Fruit fly (Drosophila melanogaster) whole organism: ENCODE data around the gene wrm2.

Experiments used
- CG8478 ChIP-seq: fragments of >200 bp; optimal IDR thresholded peaks from 2 replicates; lab custom pipeline; 2018; ENCODE audit warnings: inconsistent platforms
- Dll ChIP-seq: fragments of >200 bp; optimal IDR thresholded peaks from 2 replicates; lab custom pipeline; 2017
- EcR ChIP-seq, 2 experiments: fragments of >200 bp; optimal IDR thresholded peaks; 2 replicates each; lab custom pipeline; 2017; ENCODE audit warnings: missing biosample characterization in 2 of 2, missing genetic modification characterization in 2 of 2, missing genetic modification reagents in 2 of 2
- pan ChIP-seq: fragments of >200 bp; optimal IDR thresholded peaks from 2 replicates; lab custom pipeline; 2017
- psq ChIP-seq: fragments of >200 bp; optimal IDR thresholded peaks from 2 replicates; lab custom pipeline; 2017
- usp ChIP-seq: fragments of >200 bp; optimal IDR thresholded peaks from 2 replicates; lab custom pipeline; 2017; ENCODE audit warnings: missing biosample characterization, missing genetic modification characterization, mixed read lengths

Gene wrm2

DNA sequence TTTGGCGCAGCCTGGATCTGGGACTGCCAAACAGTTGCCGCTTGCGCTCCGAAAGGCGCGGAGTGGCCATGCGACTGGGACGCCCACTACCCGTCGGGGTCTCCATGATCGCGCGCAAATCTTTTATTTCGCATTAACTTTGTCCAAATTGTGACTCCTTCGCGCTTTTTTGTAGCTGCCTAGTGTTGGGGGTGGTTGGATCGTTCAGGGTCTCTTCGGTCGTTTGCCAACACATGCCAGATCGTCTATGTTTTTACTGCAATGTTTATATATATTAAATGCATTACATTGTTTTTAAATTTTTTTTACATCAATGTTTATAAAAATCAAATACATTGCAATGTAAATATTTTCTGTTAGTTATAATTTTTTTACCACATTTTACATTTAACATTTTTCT is 3.8 kb upstream of the wrm2 start:
- TF ChIP-seq CG8478 (lab: Kevin White, UChicago), result no peak
- no peak for TF ChIP-seq EcR (GFP tag; optimal IDR thresholded peaks at IDR 0.05; lab: Kevin White, UChicago)
- no peak for TF ChIP-seq Dll (lab: Kevin White, UChicago)
- no peak for TF ChIP-seq usp (GFP tag; lab: Kevin White, UChicago)
- no peak for TF ChIP-seq psq (lab: Kevin White, UChicago)
- TF ChIP-seq pan, result no peak

DNA sequence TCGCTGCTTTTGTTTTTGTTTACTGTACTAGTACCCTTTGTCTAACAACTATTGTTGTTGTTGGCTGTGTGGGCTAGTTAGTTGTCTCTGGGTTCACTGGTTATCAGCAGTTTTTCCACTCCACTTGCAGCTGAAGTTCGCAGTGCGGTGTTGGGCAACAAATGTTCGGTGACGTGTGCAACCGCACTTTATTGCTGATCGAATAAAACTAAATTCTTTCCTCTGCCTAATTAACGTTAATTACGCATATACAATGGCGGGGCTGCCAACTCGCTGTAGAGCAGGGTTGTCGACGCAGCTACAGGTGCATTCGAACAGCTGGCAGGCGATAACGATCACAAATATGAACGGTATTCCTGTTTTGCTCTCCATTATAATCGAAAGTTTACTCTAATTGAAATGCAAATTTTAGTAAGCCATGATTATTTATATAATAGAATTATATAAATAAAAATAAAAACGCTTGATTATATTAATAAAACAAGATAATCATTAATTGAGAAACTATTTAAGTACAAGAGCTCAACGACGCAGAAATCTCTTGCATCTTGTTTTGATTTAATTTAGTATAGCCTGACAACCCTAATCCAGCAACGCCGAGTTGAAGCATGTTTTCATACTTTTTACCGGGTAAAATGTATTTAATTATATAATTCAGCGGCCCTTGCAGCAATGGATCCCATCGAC is 6.3 kb downstream of the wrm2 start, which contains the start of the genes mrva, CG42307 and mus312:
TSS of gene mrva (minus strand) at position 276 of the 687 bp plus-strand sequence.
TSS of gene CG42307 (plus strand) at position 566 of the 687 bp plus-strand sequence.
TSS of gene mus312 (plus strand) at position 566 of the 687 bp plus-strand sequence.
- TF ChIP-seq CG8478 (lab: Kevin White, UChicago), result no peak
- TF ChIP-seq usp (GFP tag; lab: Kevin White, UChicago), result no peak
- TF ChIP-seq psq (lab: Kevin White, UChicago), result no peak
- no peak for TF ChIP-seq pan
- TF ChIP-seq EcR (GFP tag; optimal IDR thresholded peaks at IDR 0.05; lab: Kevin White, UChicago), result no peak

DNA sequence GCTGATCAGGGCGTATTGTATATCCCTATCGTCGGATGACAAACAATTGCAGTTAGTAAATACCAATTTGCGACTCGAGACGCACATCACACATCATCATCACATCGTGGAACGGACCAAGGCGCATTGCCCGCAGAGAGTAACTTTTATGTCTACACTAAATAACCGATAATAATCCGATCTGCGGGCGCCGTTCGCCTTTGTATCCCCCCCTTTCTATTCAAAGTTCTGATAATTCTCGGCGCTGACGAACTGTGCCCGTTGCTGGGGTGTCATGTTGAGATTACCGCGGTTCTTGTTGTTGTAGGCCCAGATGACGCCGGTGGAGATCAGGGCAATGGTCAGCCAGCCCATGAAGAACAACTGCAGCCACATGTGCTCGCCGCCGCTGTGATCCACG is 8.3 kb downstream of the wrm2 start:
- TF ChIP-seq CG8478 (lab: Kevin White, UChicago) (no peak), pan (no peak), usp (GFP tag; lab: Kevin White, UChicago) (no peak), EcR (GFP tag; optimal IDR thresholded peaks at IDR 0.05; lab: Kevin White, UChicago) (no peak), Dll (lab: Kevin White, UChicago) (no peak), psq (lab: Kevin White, UChicago) (no peak)

DNA sequence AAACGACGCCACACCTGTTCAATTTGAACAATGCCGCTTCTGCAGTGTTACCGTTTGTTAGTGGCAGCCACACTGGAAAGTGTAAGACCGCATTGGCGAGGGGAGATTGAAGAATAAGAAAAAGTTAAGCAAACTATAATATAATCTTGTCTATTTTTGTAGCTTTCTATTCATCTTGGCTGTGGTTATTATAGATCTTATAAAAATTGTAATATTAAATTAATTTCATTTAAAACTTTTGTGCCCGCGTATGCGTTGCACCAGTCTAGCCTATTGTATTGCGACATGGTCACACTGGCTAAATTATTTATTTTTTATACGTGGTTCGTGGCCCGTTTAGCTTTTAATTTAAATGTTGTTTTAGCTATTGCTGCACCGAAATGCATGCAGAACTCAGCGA is 11.7 kb downstream of the wrm2 start, which contains the start of the genes RhoGEF4 and Rint1:
TSS of gene RhoGEF4 (minus strand) at position 64 of the 400 bp plus-strand sequence.
TSS of gene Rint1 (plus strand) at position 272 of the 400 bp plus-strand sequence.
- TF ChIP-seq Dll (lab: Kevin White, UChicago) (no peak), EcR (GFP tag; optimal IDR thresholded peaks at IDR 0.05; lab: Kevin White, UChicago) (no peak), CG8478 (lab: Kevin White, UChicago) (no peak), pan (no peak), psq (lab: Kevin White, UChicago) (no peak), usp (GFP tag; lab: Kevin White, UChicago) (no peak)

DNA sequence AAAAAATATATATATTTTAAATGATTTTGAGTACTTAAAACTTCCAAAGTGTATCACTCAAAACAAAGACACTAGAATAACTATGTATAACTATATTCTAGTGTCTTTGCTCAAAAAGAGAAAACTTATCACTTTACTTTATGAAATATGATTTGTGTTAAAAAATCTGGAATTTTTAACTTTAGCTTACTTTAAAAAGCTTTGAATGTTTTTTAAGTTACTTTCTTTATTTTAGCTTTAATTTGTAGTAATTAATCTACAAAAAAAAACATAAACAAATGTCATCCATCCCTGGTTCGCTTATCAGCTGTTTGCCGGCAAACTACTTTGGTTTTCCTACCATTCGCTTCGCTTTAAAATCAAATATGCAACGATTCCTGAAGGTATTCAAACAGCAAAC is 15.3 kb downstream of the wrm2 start, which contains the start of gene CG8607:
TSS of gene CG8607 (plus strand) at position 301 of the 400 bp plus-strand sequence.
- no peak for TF ChIP-seq pan
- no peak for TF ChIP-seq EcR (GFP tag; optimal IDR thresholded peaks at IDR 0.05; lab: Kevin White, UChicago)
- no peak for TF ChIP-seq usp (GFP tag; lab: Kevin White, UChicago)
- TF ChIP-seq psq (lab: Kevin White, UChicago), result no peak
- no peak for TF ChIP-seq Dll (lab: Kevin White, UChicago)
- no peak for TF ChIP-seq CG8478 (lab: Kevin White, UChicago)

DNA sequence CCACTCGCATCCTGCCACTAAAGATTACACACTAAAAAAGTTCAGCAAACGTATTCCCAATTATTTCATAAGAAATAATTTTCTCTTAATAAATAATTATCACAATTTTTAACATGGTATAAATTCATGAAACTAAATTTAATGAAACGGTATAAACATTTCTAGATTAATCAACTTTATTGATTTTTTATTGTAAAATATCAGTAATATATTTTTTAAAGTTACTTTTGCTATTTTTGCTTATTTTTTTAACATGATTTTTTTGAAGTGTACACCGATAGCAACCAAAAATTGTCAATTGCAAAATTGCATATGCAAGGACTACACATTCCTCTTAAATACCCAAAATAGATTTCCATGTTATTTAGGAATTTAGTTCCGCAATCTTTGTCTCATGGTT is 20.9 kb downstream of the wrm2 start:
- TF ChIP-seq psq (lab: Kevin White, UChicago), result no peak
- TF ChIP-seq Dll (lab: Kevin White, UChicago), result no peak
- no peak for TF ChIP-seq pan
- no peak for TF ChIP-seq CG8478 (lab: Kevin White, UChicago)

DNA sequence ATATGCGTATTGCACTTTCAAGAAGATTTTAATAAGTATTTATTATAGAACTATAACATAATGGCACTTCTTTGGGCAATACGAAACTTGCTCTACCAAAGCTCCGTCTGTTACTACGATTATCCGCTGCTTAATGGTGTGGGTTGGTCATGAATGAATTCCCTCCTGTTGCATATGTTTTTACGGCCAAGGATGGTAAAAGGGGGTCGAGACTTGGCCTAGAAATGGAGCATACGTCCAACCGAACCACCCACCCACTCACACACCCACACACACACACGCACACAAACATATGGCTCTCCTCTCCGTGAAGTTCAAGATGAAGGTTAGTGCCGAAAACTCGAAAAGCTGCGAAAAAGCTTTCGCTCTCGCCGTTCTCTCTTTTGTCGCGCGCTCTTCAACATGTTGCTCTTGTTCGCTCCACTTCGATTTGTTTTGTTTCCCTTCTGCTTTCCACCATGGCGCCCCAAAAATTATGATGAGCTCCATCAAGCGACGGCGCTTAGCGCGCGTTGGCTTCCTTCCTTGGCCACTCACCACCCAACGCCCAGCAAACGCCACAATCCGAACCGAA is 21.4 kb downstream of the wrm2 start:
- no peak for TF ChIP-seq pan
- TF ChIP-seq EcR (GFP tag; optimal IDR thresholded peaks at IDR 0.05; lab: Kevin White, UChicago), result no peak
- no peak for TF ChIP-seq psq (lab: Kevin White, UChicago)
- no peak for TF ChIP-seq Dll (lab: Kevin White, UChicago)
- no peak for TF ChIP-seq CG8478 (lab: Kevin White, UChicago)

DNA sequence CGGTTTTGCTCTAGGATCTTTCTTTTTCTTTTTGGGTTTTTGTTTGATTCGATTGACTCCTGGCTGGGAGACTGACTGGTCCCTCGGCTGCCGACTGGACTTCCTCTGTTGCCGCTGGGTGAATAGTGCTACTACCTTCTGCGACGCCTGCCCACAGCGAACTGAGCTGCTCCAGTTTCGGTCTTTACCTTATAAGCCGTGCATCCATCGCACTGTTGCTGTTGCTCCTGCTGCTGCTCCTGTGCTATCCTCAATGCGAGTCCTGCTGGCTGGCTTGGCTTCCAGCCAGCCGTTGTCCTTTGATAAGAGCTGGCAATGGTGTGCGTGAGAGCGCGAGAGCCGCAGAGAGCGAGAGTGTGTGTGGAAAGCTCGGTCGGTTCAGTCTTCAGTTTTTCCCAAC is 22.3 kb downstream of the wrm2 start, which contains the start of gene unc-13-4A:
TSS of gene unc-13-4A (minus strand) at position 143 of the 400 bp plus-strand sequence.
- TF ChIP-seq psq (lab: Kevin White, UChicago) (no peak), CG8478 (lab: Kevin White, UChicago) (no peak), usp (GFP tag; lab: Kevin White, UChicago) (no peak), Dll (lab: Kevin White, UChicago) (no peak), EcR (GFP tag; optimal IDR thresholded peaks at IDR 0.05; lab: Kevin White, UChicago) (no peak), pan (no peak)

DNA sequence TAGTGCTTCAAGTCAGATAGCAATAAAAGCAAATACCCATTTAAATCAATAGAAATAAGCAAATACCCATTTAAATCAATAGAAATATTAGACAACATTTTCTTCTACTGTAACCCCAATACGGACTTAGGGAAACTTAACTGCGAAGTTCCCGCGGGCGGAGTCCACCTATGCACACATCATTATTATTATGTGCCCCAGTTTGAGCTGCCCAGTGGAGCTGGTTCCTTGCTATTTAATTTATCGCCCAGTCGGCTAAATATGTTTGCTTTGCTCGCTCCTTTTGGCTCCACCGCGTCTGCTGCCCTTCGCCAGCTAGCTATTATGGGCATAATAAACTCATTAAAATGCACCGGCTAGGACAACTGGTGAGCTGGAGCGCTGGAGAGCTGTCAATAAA is 34.4 kb downstream of the wrm2 start:
- TF ChIP-seq pan (no peak), usp (GFP tag; lab: Kevin White, UChicago) (no peak), psq (lab: Kevin White, UChicago) (no peak), Dll (lab: Kevin White, UChicago) (no peak), EcR (GFP tag; optimal IDR thresholded peaks at IDR 0.05; lab: Kevin White, UChicago) (no peak), CG8478 (lab: Kevin White, UChicago) (no peak)
